Fruit fly (Drosophila melanogaster) whole organism, embryonic: Measurements from ENCODE around the gene CG31816.
A peak's percentile ranks its signal among the peaks of the same experiment; 100 is the strongest.

ENCODE experiments used
- Ada2b ChIP-seq: fragments of 200-800 bp; sonication (Bioruptor generic); IDR thresholded peaks from 2 replicates; pipeline ENCODE4 v1.3.6; 2022; ENCODE audit warnings: missing biosample characterization, missing genetic modification characterization
- CG10431 ChIP-seq: fragments of 200-800 bp; sonication (Bioruptor generic); optimal IDR thresholded peaks from 3 replicates; lab custom pipeline; 2018; ENCODE audit warnings: missing biosample characterization, mild to moderate bottlenecking, missing genetic modification characterization
- CG13624 ChIP-seq: fragments of 200-800 bp; sonication (Bioruptor generic); optimal IDR thresholded peaks from 2 replicates; lab custom pipeline; 2016; ENCODE audit warnings: missing biosample characterization, missing genetic modification characterization
- CG14860 ChIP-seq: fragments of 200-800 bp; sonication (Bioruptor generic); IDR thresholded peaks from 3 replicates; pipeline ENCODE4 v1.3.6; 2022; ENCODE audit warnings: missing biosample characterization, missing genetic modification characterization; ENCODE audit not compliant: partially characterized antibody
- CG15011 ChIP-seq: fragments of 200-800 bp; sonication (Bioruptor generic); optimal IDR thresholded peaks from 3 replicates; lab custom pipeline; 2018; ENCODE audit warnings: missing biosample characterization, mild to moderate bottlenecking, missing genetic modification characterization
- CG16813 ChIP-seq: fragments of 200-800 bp; sonication (Bioruptor generic); IDR thresholded peaks from 3 replicates; pipeline ENCODE4 v1.3.6; 2022; ENCODE audit warnings: missing biosample characterization, missing genetic modification characterization; ENCODE audit not compliant: partially characterized antibody
- CG17568 ChIP-seq: fragments of 200-800 bp; sonication (Bioruptor generic); optimal IDR thresholded peaks from 2 replicates; lab custom pipeline; 2018; ENCODE audit warnings: missing biosample characterization, mild to moderate bottlenecking, missing genetic modification characterization, moderate library complexity
- CG17912 ChIP-seq: fragments of 200-800 bp; sonication (Bioruptor generic); optimal IDR thresholded peaks from 2 replicates; lab custom pipeline; 2018; ENCODE audit warnings: missing biosample characterization, mild to moderate bottlenecking, missing genetic modification characterization
- CG1832 ChIP-seq: fragments of 200-800 bp; sonication (Bioruptor generic); optimal IDR thresholded peaks from 2 replicates; lab custom pipeline; 2017; ENCODE audit warnings: missing biosample characterization, mild to moderate bottlenecking, missing genetic modification characterization, inconsistent platforms
- CG2129 ChIP-seq: fragments of 200-800 bp; sonication (Bioruptor generic); IDR thresholded peaks from 2 replicates; pipeline ENCODE4 v1.3.6; 2022; ENCODE audit warnings: missing biosample characterization, missing genetic modification characterization; ENCODE audit not compliant: partially characterized antibody
- CG2202 ChIP-seq: fragments of 200-800 bp; sonication (Bioruptor generic); optimal IDR thresholded peaks from 2 replicates; lab custom pipeline; 2018; ENCODE audit warnings: missing biosample characterization, mild to moderate bottlenecking, missing genetic modification characterization
- CG31224 ChIP-seq: fragments of 200-800 bp; sonication (Bioruptor generic); IDR thresholded peaks from 2 replicates; pipeline ENCODE4 v1.3.6; 2022; ENCODE audit warnings: missing biosample characterization, missing genetic modification characterization
- CG31441 ChIP-seq: fragments of 200-800 bp; sonication (Bioruptor generic); IDR thresholded peaks from 2 replicates; pipeline ENCODE4 v1.3.6; 2022; ENCODE audit warnings: missing biosample characterization, missing genetic modification characterization
- CG43689 ChIP-seq: fragments of 200-800 bp; sonication (Bioruptor generic); IDR thresholded peaks from 2 replicates; pipeline ENCODE4 v1.3.6; 2022; ENCODE audit warnings: missing biosample characterization, missing genetic modification characterization
- CG6813 ChIP-seq: fragments of 200-800 bp; sonication (Bioruptor generic); optimal IDR thresholded peaks from 2 replicates; lab custom pipeline; 2017; ENCODE audit warnings: missing biosample characterization, missing genetic modification characterization, mild to moderate bottlenecking, moderate library complexity, missing genetic modification reagents
- CG7963 ChIP-seq: fragments of 200-800 bp; sonication (Bioruptor generic); IDR thresholded peaks from 3 replicates; pipeline ENCODE4 v1.3.6; 2022; ENCODE audit warnings: missing biosample characterization, missing genetic modification characterization; ENCODE audit not compliant: partially characterized antibody
- CG8089 ChIP-seq: fragments of 200-800 bp; sonication (Bioruptor generic); optimal IDR thresholded peaks from 3 replicates; lab custom pipeline; 2016; ENCODE audit warnings: missing biosample characterization, missing genetic modification characterization
- CHES-1-like ChIP-seq: fragments of 200-800 bp; sonication (Bioruptor generic); optimal IDR thresholded peaks from 2 replicates; lab custom pipeline; 2016; ENCODE audit warnings: missing biosample characterization, missing genetic modification characterization
- D ChIP-seq, 2 experiments: fragments of 200-800 bp in 1 of 2; fragments of >200 bp in 1 of 2; sonication (Bioruptor generic) in 1 of 2; optimal IDR thresholded peaks; 2 replicates in 1 of 2; 3 replicates in 1 of 2; lab custom pipeline; 2017; ENCODE audit warnings: mild to moderate bottlenecking in 1 of 2, missing biosample characterization in 1 of 2, missing genetic modification characterization in 1 of 2, missing genetic modification reagents in 1 of 2
- Dad ChIP-seq: fragments of 200-800 bp; sonication (Bioruptor generic); optimal IDR thresholded peaks from 3 replicates; lab custom pipeline; 2016; ENCODE audit warnings: missing biosample characterization, missing genetic modification characterization
- Dfd ChIP-seq, 2 experiments: fragments of >200 bp; optimal IDR thresholded peaks; 2 replicates each; lab custom pipeline; 2017; ENCODE audit warnings: missing biosample characterization in 2 of 2, missing genetic modification characterization in 2 of 2
- Doc2 ChIP-seq: fragments of 200-800 bp; sonication (Bioruptor generic); IDR thresholded peaks from 2 replicates; pipeline ENCODE4 v1.3.6; 2022; ENCODE audit warnings: missing biosample characterization, missing genetic modification characterization
- Fer3 ChIP-seq: fragments of 200-800 bp; sonication (Bioruptor generic); optimal IDR thresholded peaks from 2 replicates; lab custom pipeline; 2018; ENCODE audit warnings: missing biosample characterization, mild to moderate bottlenecking, missing genetic modification characterization, moderate library complexity
- Hey ChIP-seq: fragments of 200-800 bp; sonication (Bioruptor generic); optimal IDR thresholded peaks from 3 replicates; lab custom pipeline; 2018; ENCODE audit warnings: missing biosample characterization, mild to moderate bottlenecking, missing genetic modification characterization
- Hmr ChIP-seq: fragments of 200-800 bp; sonication (Bioruptor generic); optimal IDR thresholded peaks from 3 replicates; lab custom pipeline; 2017; ENCODE audit warnings: mild to moderate bottlenecking, missing biosample characterization, missing genetic modification reagents, missing genetic modification characterization
- Lim3 ChIP-seq: fragments of 200-800 bp; sonication (Bioruptor generic); IDR thresholded peaks from 2 replicates; pipeline ENCODE4 v1.3.6; 2022; ENCODE audit warnings: missing biosample characterization, missing genetic modification characterization
- Mes4 ChIP-seq: fragments of 200-800 bp; sonication (Bioruptor generic); optimal IDR thresholded peaks from 2 replicates; lab custom pipeline; 2016; ENCODE audit warnings: missing biosample characterization, missing genetic modification characterization
- NC2α ChIP-seq: fragments of 200-800 bp; sonication (Bioruptor generic); optimal IDR thresholded peaks from 2 replicates; lab custom pipeline; 2016; ENCODE audit warnings: missing biosample characterization, missing genetic modification characterization
- Rfx ChIP-seq: fragments of 200-800 bp; sonication (Bioruptor generic); IDR thresholded peaks from 2 replicates; pipeline ENCODE4 v1.3.6; 2022; ENCODE audit warnings: missing biosample characterization, missing genetic modification characterization
- Vsx1 ChIP-seq: fragments of 200-800 bp; sonication (Bioruptor generic); optimal IDR thresholded peaks from 2 replicates; lab custom pipeline; 2017; ENCODE audit warnings: missing biosample characterization, mild to moderate bottlenecking, missing genetic modification characterization, missing genetic modification reagents
- aop ChIP-seq: fragments of 200-800 bp; sonication (Bioruptor generic); IDR thresholded peaks from 2 replicates; pipeline ENCODE4 v1.3.6; 2022; ENCODE audit warnings: missing biosample characterization, missing genetic modification characterization
- bab2 ChIP-seq: fragments of 200-800 bp; sonication (Bioruptor generic); optimal IDR thresholded peaks from 2 replicates; lab custom pipeline; 2016; ENCODE audit warnings: missing biosample characterization, missing genetic modification characterization
- cad ChIP-seq: fragments of >200 bp; optimal IDR thresholded peaks from 2 replicates; lab custom pipeline; 2017; ENCODE audit warnings: missing biosample characterization, missing genetic modification characterization
- cato ChIP-seq: fragments of 200-800 bp; sonication (Bioruptor generic); optimal IDR thresholded peaks from 2 replicates; lab custom pipeline; 2016; ENCODE audit warnings: missing biosample characterization, missing genetic modification characterization, borderline replicate concordance
- ci ChIP-seq: fragments of 200-800 bp; sonication (Bioruptor generic); IDR thresholded peaks from 3 replicates; pipeline ENCODE4 v1.3.6; 2022; ENCODE audit warnings: missing biosample characterization, missing genetic modification characterization
- eve ChIP-seq, 2 experiments: fragments of >200 bp; optimal IDR thresholded peaks; 2 replicates each; lab custom pipeline; 2017; ENCODE audit warnings: missing biosample characterization in 2 of 2, missing genetic modification characterization in 2 of 2
- fu2 ChIP-seq: fragments of 200-800 bp; sonication (Bioruptor generic); optimal IDR thresholded peaks from 2 replicates; lab custom pipeline; 2016; ENCODE audit warnings: missing biosample characterization, missing genetic modification characterization
- hth ChIP-seq: fragments of >200 bp; optimal IDR thresholded peaks from 2 replicates; lab custom pipeline; 2017; ENCODE audit warnings: inconsistent platforms
- insv ChIP-seq, 2 experiments: fragments of 200-800 bp; sonication (Bioruptor generic); optimal IDR thresholded peaks; 3 replicates each; lab custom pipeline; 2016 to 2018; ENCODE audit warnings: missing biosample characterization in 2 of 2, missing genetic modification characterization in 2 of 2
- kah ChIP-seq: fragments of 200-800 bp; sonication (Bioruptor generic); optimal IDR thresholded peaks from 2 replicates; lab custom pipeline; 2018; ENCODE audit warnings: missing biosample characterization, mild to moderate bottlenecking, missing genetic modification characterization
- klu ChIP-seq: fragments of 200-800 bp; sonication (Bioruptor generic); IDR thresholded peaks from 2 replicates; pipeline ENCODE4 v1.3.6; 2022; ENCODE audit warnings: missing biosample characterization, missing genetic modification characterization
- kni ChIP-seq: fragments of 200-800 bp; sonication (Bioruptor generic); optimal IDR thresholded peaks from 3 replicates; lab custom pipeline; 2017; ENCODE audit warnings: mild to moderate bottlenecking, missing biosample characterization, missing genetic modification reagents, missing genetic modification characterization
- mirr ChIP-seq: fragments of 200-800 bp; sonication (Bioruptor generic); optimal IDR thresholded peaks from 3 replicates; lab custom pipeline; 2018; ENCODE audit warnings: missing biosample characterization, mild to moderate bottlenecking, missing genetic modification characterization
- nau ChIP-seq: fragments of 200-800 bp; sonication (Bioruptor generic); optimal IDR thresholded peaks from 3 replicates; lab custom pipeline; 2017; ENCODE audit warnings: missing biosample characterization, mild to moderate bottlenecking, missing genetic modification characterization, missing genetic modification reagents
- rib ChIP-seq: fragments of 200-800 bp; sonication (Bioruptor generic); IDR thresholded peaks from 2 replicates; pipeline ENCODE4 v1.3.6; 2022; ENCODE audit warnings: missing biosample characterization, missing genetic modification characterization
- seq ChIP-seq: fragments of 200-800 bp; sonication (Bioruptor generic); IDR thresholded peaks from 2 replicates; pipeline ENCODE4 v1.3.6; 2022; ENCODE audit warnings: missing biosample characterization, missing genetic modification characterization
- tgo ChIP-seq: fragments of 200-800 bp; sonication (Bioruptor generic); IDR thresholded peaks from 3 replicates; pipeline ENCODE4 v1.3.6; 2022; ENCODE audit warnings: missing biosample characterization, missing genetic modification characterization
- tna ChIP-seq: fragments of 200-800 bp; sonication (Bioruptor generic); IDR thresholded peaks from 2 replicates; pipeline ENCODE4 v1.3.6; 2022; ENCODE audit warnings: missing biosample characterization, missing genetic modification characterization; ENCODE audit not compliant: partially characterized antibody
- usp ChIP-seq: fragments of >200 bp; optimal IDR thresholded peaks from 2 replicates; lab custom pipeline; 2017; ENCODE audit warnings: missing biosample characterization, missing genetic modification characterization
- vnd ChIP-seq: fragments of 200-800 bp; sonication (Bioruptor generic); IDR thresholded peaks from 3 replicates; pipeline ENCODE4 v1.3.6; 2022; ENCODE audit warnings: missing biosample characterization, missing genetic modification characterization; ENCODE audit not compliant: partially characterized antibody
- wor ChIP-seq: fragments of 200-800 bp; sonication (Bioruptor generic); IDR thresholded peaks from 2 replicates; pipeline ENCODE4 v1.3.6; 2022; ENCODE audit warnings: missing biosample characterization, missing genetic modification characterization

CG31816 gene

dm6 chr2L:16591934-16592333 is 49.6 kb downstream of the CG31816 start (continued):
- no peak for TF ChIP-seq vnd (GFP tag; lab: Robert Waterston, UW)
- TF ChIP-seq cato (GFP tag; lab: Kevin White, UChicago) = peak; percentile 24
- TF ChIP-seq fu2 = no peak
- 0 out of 3 replicates have a peak, but pooled peaks have one; percentile 36 for TF ChIP-seq tgo (GFP tag; lab: Robert Waterston, UW)
- no peak for TF ChIP-seq usp
- no peak for TF ChIP-seq CG17568
- TF ChIP-seq mirr (GFP tag; lab: Kevin White, UChicago) = no peak
- TF ChIP-seq CG17912 (GFP tag; lab: Kevin White, UChicago) = no peak
- no peak for TF ChIP-seq cad (GFP tag; lab: Kevin White, UChicago)
- TF ChIP-seq tna (GFP tag; lab: Robert Waterston, UW) = no peak
- peak; percentile 68 for TF ChIP-seq CG31441
- TF ChIP-seq bab2 (GFP tag; lab: Kevin White, UChicago) = peak; percentile 27
- no peak for TF ChIP-seq CG1832 (GFP tag; lab: Kevin White, UChicago)
- no peak for TF ChIP-seq rib (GFP tag; lab: Robert Waterston, UW)
- no peak for TF ChIP-seq hth (lab: Kevin White, UChicago)
- TF ChIP-seq CG2129 (GFP tag; lab: Robert Waterston, UW) = no peak
- TF ChIP-seq seq (GFP tag; lab: Robert Waterston, UW) = no peak
- no peak for TF ChIP-seq CG13624 (GFP tag; lab: Kevin White, UChicago)
- TF ChIP-seq NC2α = no peak
- TF ChIP-seq Vsx1 (GFP tag; lab: Kevin White, UChicago) = peak; percentile 49
- TF ChIP-seq kah (GFP tag; lab: Kevin White, UChicago) = no peak
- TF ChIP-seq klu (GFP tag; lab: Robert Waterston, UW) = no peak
- TF ChIP-seq CG14860 = no peak
- no peak for TF ChIP-seq CG7963 (GFP tag; lab: Robert Waterston, UW)
- TF ChIP-seq Dfd (GFP tag; optimal IDR thresholded peaks at IDR 0.05; lab: Kevin White, UChicago) = no peak
- TF ChIP-seq CG10431 = no peak
- TF ChIP-seq eve (GFP tag; optimal IDR thresholded peaks at IDR 0.05; lab: Kevin White, UChicago) = peak in 1 of 2 experiments; percentile 57
- no peak for TF ChIP-seq Dad (GFP tag; lab: Kevin White, UChicago)
- peak; percentile 35 for TF ChIP-seq Mes4 (GFP tag; lab: Kevin White, UChicago)
- no peak for TF ChIP-seq Rfx
- no peak for TF ChIP-seq Hey (tag; lab: Kevin White, UChicago)
- TF ChIP-seq nau = peak; percentile 20
- TF ChIP-seq Ada2b (GFP tag; lab: Robert Waterston, UW) = no peak
- no peak for TF ChIP-seq D (optimal IDR thresholded peaks at IDR 0.05; lab: Kevin White, UChicago)
- TF ChIP-seq D (GFP tag; optimal IDR thresholded peaks at IDR 0.05; lab: Kevin White, UChicago) = peak; percentile 50
- no peak for TF ChIP-seq Doc2
- no peak for TF ChIP-seq CG6813 (GFP tag; lab: Kevin White, UChicago)
- peak; percentile 12 for TF ChIP-seq kni
- no peak for TF ChIP-seq Hmr (GFP tag; lab: Kevin White, UChicago)
- no peak for TF ChIP-seq CHES-1-like
- TF ChIP-seq CG31224 (GFP tag; lab: Robert Waterston, UW) = no peak
- no peak for TF ChIP-seq aop (GFP tag; lab: Robert Waterston, UW)
- TF ChIP-seq Lim3 (GFP tag; lab: Robert Waterston, UW) = no peak
- peak; percentile 13 for TF ChIP-seq CG8089 (GFP tag; lab: Kevin White, UChicago)
- peak; percentile 90 for TF ChIP-seq ci
- no peak for TF ChIP-seq CG43689 (GFP tag; lab: Robert Waterston, UW)
- TF ChIP-seq wor (GFP tag; lab: Robert Waterston, UW) = peak; percentile 57; the same call in 1 of the 2 replicates
- no peak for TF ChIP-seq insv (GFP tag; optimal IDR thresholded peaks at IDR 0.05; lab: Kevin White, UChicago)
- peak; percentile 27 for TF ChIP-seq CG2202
- no peak for TF ChIP-seq CG15011 (GFP tag; lab: Kevin White, UChicago)
- no peak for TF ChIP-seq Fer3
- no peak for TF ChIP-seq CG16813 (GFP tag; lab: Robert Waterston, UW)
